Worm (Caenorhabditis elegans) whole organism, young adult: ENCODE data around the gene prdm-14.

Source experiments
- C17E4.6 ChIP-seq: fragments of 200-800 bp; sonication (Bioruptor generic); IDR thresholded peaks from 2 replicates; pipeline ENCODE4 v1.3.6; 2022; ENCODE audit warnings: missing genetic modification reagents, missing genetic modification characterization, missing compliant biosample characterization
- F10E7.11 ChIP-seq: sonication (generic microtip); optimal IDR thresholded peaks from 2 replicates; lab custom pipeline; 2017; ENCODE audit warnings: mild to moderate bottlenecking, missing genetic modification characterization, moderate library complexity, missing compliant biosample characterization
- F49E8.2 ChIP-seq: sonication (generic microtip); optimal IDR thresholded peaks from 3 replicates; lab custom pipeline; 2017; ENCODE audit warnings: missing genetic modification characterization, mild to moderate bottlenecking, missing compliant biosample characterization, antibody characterized with exemption, moderate library complexity; ENCODE audit not compliant: insufficient read depth
- F57A8.1 ChIP-seq: fragments of 200-800 bp; sonication (Bioruptor generic); optimal IDR thresholded peaks from 2 replicates; lab custom pipeline; 2018; ENCODE audit warnings: mild to moderate bottlenecking, missing genetic modification characterization, moderate library complexity, missing compliant biosample characterization
- T26A5.8 ChIP-seq: sonication (generic microtip); optimal IDR thresholded peaks from 2 replicates; lab custom pipeline; 2016; ENCODE audit warnings: missing genetic modification characterization, missing compliant biosample characterization
- ZK185.1 ChIP-seq: sonication (generic microtip); optimal IDR thresholded peaks from 2 replicates; lab custom pipeline; 2016; ENCODE audit warnings: mild to moderate bottlenecking, missing genetic modification characterization, missing compliant biosample characterization; ENCODE audit not compliant: poor library complexity, severe bottlenecking
- akir-1 ChIP-seq: fragments of 200-800 bp; sonication (Bioruptor generic); optimal IDR thresholded peaks from 2 replicates; lab custom pipeline; 2018; ENCODE audit warnings: mild to moderate bottlenecking, missing genetic modification characterization, moderate library complexity, missing compliant biosample characterization
- atf-7 ChIP-seq: sonication (generic microtip); optimal IDR thresholded peaks from 2 replicates; lab custom pipeline; 2017; ENCODE audit warnings: mild to moderate bottlenecking, missing genetic modification characterization, missing compliant biosample characterization
- attf-3 ChIP-seq: fragments of 200-800 bp; sonication (Bioruptor generic); conservative IDR thresholded peaks from 2 replicates; pipeline ENCODE4 v1.3.6; 2022; ENCODE audit warnings: missing genetic modification reagents, missing genetic modification characterization, missing compliant biosample characterization
- bed-1 ChIP-seq: fragments of 200-800 bp; sonication (Bioruptor generic); IDR thresholded peaks from 2 replicates; pipeline ENCODE4 v1.3.6; 2022; ENCODE audit warnings: missing genetic modification reagents, missing genetic modification characterization, missing compliant biosample characterization
- cebp-1 ChIP-seq, 2 experiments: fragments of 200-800 bp in 1 of 2; sonication (Bioruptor generic) in 1 of 2; sonication (generic microtip) in 1 of 2; IDR thresholded peaks in 1 of 2; optimal IDR thresholded peaks in 1 of 2; 2 replicates each; pipeline versions ENCODE4 v1.3.6 to Lab custom; 2017 to 2022; ENCODE audit warnings: missing compliant biosample characterization in 2 of 2, missing genetic modification characterization in 2 of 2, mild to moderate bottlenecking in 1 of 2, missing genetic modification reagents in 1 of 2, moderate library complexity in 1 of 2
- ceh-27 ChIP-seq: fragments of 200-800 bp; sonication (Bioruptor generic); optimal IDR thresholded peaks from 2 replicates; lab custom pipeline; 2018; ENCODE audit warnings: mild to moderate bottlenecking, missing genetic modification characterization, moderate library complexity, missing compliant biosample characterization
- chd-7 ChIP-seq: sonication (generic microtip); optimal IDR thresholded peaks from 2 replicates; lab custom pipeline; 2016; ENCODE audit warnings: mild to moderate bottlenecking, missing genetic modification characterization, moderate library complexity, missing compliant biosample characterization
- efl-1 ChIP-seq: fragments of 150-350 bp; optimal IDR thresholded peaks from 2 replicates; lab custom pipeline; 2014; ENCODE audit warnings: missing biosample characterization, missing genetic modification reagents, missing genetic modification characterization
- ekl-4 ChIP-seq: fragments of 200-800 bp; sonication (Bioruptor generic); IDR thresholded peaks from 2 replicates; pipeline ENCODE4 v1.3.6; 2022; ENCODE audit warnings: missing genetic modification reagents, missing genetic modification characterization, missing compliant biosample characterization
- fkh-3 ChIP-seq: sonication (generic microtip); optimal IDR thresholded peaks from 2 replicates; lab custom pipeline; 2016; ENCODE audit warnings: mild to moderate bottlenecking, missing genetic modification characterization, missing compliant biosample characterization
- hlh-12 ChIP-seq: sonication (generic microtip); optimal IDR thresholded peaks from 2 replicates; lab custom pipeline; 2016; ENCODE audit warnings: missing genetic modification characterization, missing compliant biosample characterization
- hmg-1.2 ChIP-seq: fragments of 200-800 bp; sonication (Bioruptor generic); IDR thresholded peaks from 2 replicates; pipeline ENCODE4 v1.3.6; 2022; ENCODE audit warnings: missing genetic modification reagents, missing genetic modification characterization, missing compliant biosample characterization
- let-607 ChIP-seq, 2 experiments: fragments of 200-800 bp in 1 of 2; sonication (Bioruptor generic) in 1 of 2; sonication (generic microtip) in 1 of 2; optimal IDR thresholded peaks; 2 replicates each; lab custom pipeline; 2016 to 2018; ENCODE audit warnings: mild to moderate bottlenecking in 2 of 2, missing compliant biosample characterization in 2 of 2, missing genetic modification characterization in 2 of 2, moderate library complexity in 2 of 2, missing genotype in 1 of 2
- lin-26 ChIP-seq: fragments of 200-800 bp; sonication (Bioruptor generic); IDR thresholded peaks from 2 replicates; pipeline ENCODE4 v1.3.6; 2022; ENCODE audit warnings: missing genetic modification reagents, missing genetic modification characterization, missing compliant biosample characterization
- lin-40 ChIP-seq: sonication (generic microtip); optimal IDR thresholded peaks from 2 replicates; lab custom pipeline; 2016; ENCODE audit warnings: missing genetic modification characterization, mild to moderate bottlenecking, missing compliant biosample characterization, missing genotype, missing genetic modification reagents
- lir-1 ChIP-seq: fragments of 200-800 bp; sonication (Bioruptor generic); conservative IDR thresholded peaks from 2 replicates; pipeline ENCODE4 v1.3.6; 2022; ENCODE audit warnings: missing genetic modification reagents, missing genetic modification characterization, missing compliant biosample characterization
- madf-10 ChIP-seq: sonication (generic microtip); optimal IDR thresholded peaks from 2 replicates; lab custom pipeline; 2016; ENCODE audit warnings: mild to moderate bottlenecking, missing genetic modification characterization, missing compliant biosample characterization
- mxl-1 ChIP-seq: sonication (generic microtip); optimal IDR thresholded peaks from 2 replicates; lab custom pipeline; 2016; ENCODE audit warnings: missing genetic modification characterization, missing compliant biosample characterization
- nhr-120 ChIP-seq: fragments of 200-800 bp; sonication (Bioruptor generic); IDR thresholded peaks from 2 replicates; pipeline ENCODE4 v1.3.6; 2022; ENCODE audit warnings: missing genetic modification characterization, missing compliant biosample characterization
- nhr-179 ChIP-seq: sonication (generic microtip); optimal IDR thresholded peaks from 2 replicates; lab custom pipeline; 2016; ENCODE audit warnings: mild to moderate bottlenecking, missing genetic modification characterization, missing compliant biosample characterization
- pha-4 ChIP-seq: fragments of 150-350 bp; sonication (generic microtip); optimal IDR thresholded peaks from 2 replicates; lab custom pipeline; 2014; ENCODE audit warnings: missing biosample characterization, missing genetic modification reagents, missing genetic modification characterization
- repo-1 ChIP-seq: sonication (generic microtip); optimal IDR thresholded peaks from 2 replicates; lab custom pipeline; 2017; ENCODE audit warnings: mild to moderate bottlenecking, missing genetic modification characterization, missing compliant biosample characterization
- rpc-1 ChIP-seq, 2 experiments: fragments of 150-350 bp in 1 of 2; sonication (generic microtip) in 1 of 2; optimal IDR thresholded peaks; 2 replicates each; lab custom pipeline; 2014 to 2018; ENCODE audit warnings: missing biosample characterization in 1 of 2, missing genetic modification characterization in 1 of 2, missing genetic modification reagents in 1 of 2, missing genotype in 1 of 2
- snpc-1.3 ChIP-seq: sonication (generic microtip); optimal IDR thresholded peaks from 2 replicates; lab custom pipeline; 2017; ENCODE audit warnings: missing genetic modification characterization, mild to moderate bottlenecking, missing compliant biosample characterization, antibody characterized with exemption, moderate library complexity, missing genotype, missing genetic modification reagents; ENCODE audit not compliant: insufficient read depth
- snpc-3.4 ChIP-seq: sonication (generic microtip); optimal IDR thresholded peaks from 2 replicates; lab custom pipeline; 2017; ENCODE audit warnings: missing genetic modification characterization, mild to moderate bottlenecking, missing compliant biosample characterization, antibody characterized with exemption, moderate library complexity, missing genotype, missing genetic modification reagents
- tbp1 ChIP-seq: fragments of 200-800 bp; sonication (Bioruptor generic); optimal IDR thresholded peaks from 2 replicates; lab custom pipeline; 2018; ENCODE audit warnings: mild to moderate bottlenecking, missing genetic modification characterization, missing compliant biosample characterization
- tlf-1 ChIP-seq: fragments of 200-800 bp; sonication (Bioruptor generic); optimal IDR thresholded peaks from 2 replicates; lab custom pipeline; 2018; ENCODE audit warnings: mild to moderate bottlenecking, missing genetic modification characterization, missing compliant biosample characterization
- ztf-22 ChIP-seq: fragments of 200-800 bp; sonication (Bioruptor generic); optimal IDR thresholded peaks from 2 replicates; lab custom pipeline; 2018; ENCODE audit warnings: mild to moderate bottlenecking, missing genetic modification characterization, moderate library complexity, missing compliant biosample characterization
- ztf-25 ChIP-seq: fragments of 200-800 bp; sonication (Bioruptor generic); IDR thresholded peaks from 2 replicates; pipeline ENCODE4 v1.3.6; 2022; ENCODE audit warnings: missing genetic modification reagents, missing genetic modification characterization, missing compliant biosample characterization
- ztf-26 ChIP-seq: sonication (generic microtip); optimal IDR thresholded peaks from 2 replicates; lab custom pipeline; 2017; ENCODE audit warnings: missing genetic modification characterization, missing compliant biosample characterization
- ztf-6 ChIP-seq: fragments of 200-800 bp; sonication (Bioruptor generic); IDR thresholded peaks from 2 replicates; pipeline ENCODE4 v1.3.6; 2022; ENCODE audit warnings: missing genetic modification reagents, missing genetic modification characterization, missing compliant biosample characterization

The prdm-14 gene

ce11 chrX:9067230-9067822, 21.3 kb downstream of the prdm-14 start:
- TF ChIP-seq fkh-3 = no peak

DNA sequence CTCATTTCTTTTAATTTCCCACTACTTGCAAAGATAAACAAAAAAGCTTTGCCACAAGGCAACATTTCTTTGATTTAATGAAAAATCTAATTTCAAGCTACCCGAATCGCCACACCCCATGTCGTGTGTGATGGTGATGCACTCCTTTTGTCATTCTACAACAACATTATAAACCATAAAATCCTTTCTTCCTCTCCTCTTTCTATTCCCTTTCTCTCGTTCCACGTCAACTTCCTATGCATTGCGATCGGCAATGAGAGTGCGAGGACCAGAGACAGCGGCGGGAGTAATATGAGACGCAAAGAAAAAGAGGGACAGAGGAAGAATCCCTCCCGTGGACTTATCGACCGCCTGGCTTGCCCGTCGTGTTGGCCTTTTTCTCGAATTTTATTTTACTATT, 22.1 kb downstream of the prdm-14 start:
- no peak for TF ChIP-seq ztf-22
- TF ChIP-seq let-607 (tag; optimal IDR thresholded peaks at IDR 0.05; lab: Kevin White, UChicago) = peak in 1 of 2 experiments; percentile 51
- TF ChIP-seq F10E7.11 (tag; lab: Kevin White, UChicago) = no peak
- TF ChIP-seq nhr-179 (tag; lab: Kevin White, UChicago) = no peak
- TF ChIP-seq bed-1 (GFP tag; lab: Robert Waterston, UW) = no peak
- TF ChIP-seq lin-40 (tag; lab: Kevin White, UChicago) = peak; percentile 22
- TF ChIP-seq F49E8.2 (tag; lab: Kevin White, UChicago) = no peak
- no peak for TF ChIP-seq ztf-26 (tag; lab: Kevin White, UChicago)
- TF ChIP-seq chd-7 = peak; percentile 6
- no peak for TF ChIP-seq F57A8.1
- TF ChIP-seq T26A5.8 (tag; lab: Kevin White, UChicago) = no peak
- no peak for TF ChIP-seq hlh-12
- no peak for TF ChIP-seq ztf-6 (GFP tag; lab: Robert Waterston, UW)
- TF ChIP-seq nhr-120 = no peak
- peak; percentile 8 for TF ChIP-seq tbp1
- TF ChIP-seq efl-1 = no peak
- TF ChIP-seq repo-1 = no peak
- TF ChIP-seq snpc-3.4 (tag; lab: Kevin White, UChicago) = no peak
- no peak for TF ChIP-seq rpc-1 (optimal IDR thresholded peaks at IDR 0.05; lab: Kevin White, UChicago)
- no peak for TF ChIP-seq rpc-1 (tag; optimal IDR thresholded peaks at IDR 0.05; lab: Kevin White, UChicago)
- TF ChIP-seq mxl-1 (tag; lab: Kevin White, UChicago) = no peak
- TF ChIP-seq snpc-1.3 (tag; lab: Kevin White, UChicago) = no peak
- no peak for TF ChIP-seq attf-3 (GFP tag; lab: Robert Waterston, UW)
- TF ChIP-seq akir-1 (GFP tag; lab: Kevin White, UChicago) = no peak
- TF ChIP-seq atf-7 (tag; lab: Kevin White, UChicago) = no peak
- no peak for TF ChIP-seq fkh-3
- TF ChIP-seq ZK185.1 (tag; lab: Kevin White, UChicago) = no peak
- no peak for TF ChIP-seq pha-4 (tag; lab: Kevin White, UChicago)
- TF ChIP-seq madf-10 = no peak
- TF ChIP-seq ztf-25 (GFP tag; lab: Robert Waterston, UW) = no peak
- TF ChIP-seq C17E4.6 = no peak
- TF ChIP-seq ekl-4 (GFP tag; lab: Robert Waterston, UW) = no peak
- TF ChIP-seq lir-1 = no peak
- no peak for TF ChIP-seq tlf-1
- TF ChIP-seq ceh-27 (GFP tag; lab: Kevin White, UChicago) = no peak
- no peak for TF ChIP-seq lin-26 (GFP tag; lab: Robert Waterston, UW)
- TF ChIP-seq hmg-1.2 = peak; percentile 15; the same call in 1 of the 2 replicates

ce11 chrX:9069070-9069469, 23.1 kb downstream of the prdm-14 start:
- TF ChIP-seq cebp-1 (GFP tag; IDR thresholded peaks at IDR 0.05; lab: Robert Waterston, UW) (no peak), cebp-1 (tag; optimal IDR thresholded peaks at IDR 0.05; lab: Kevin White, UChicago) (peak; percentile 85), T26A5.8 (tag; lab: Kevin White, UChicago) (no peak)
